Worm (Caenorhabditis elegans): ENCODE measurements around the gene F41H10.3.

- TF ChIP-seq ahr-1 (tag; optimal IDR thresholded peaks at IDR 0.05) (no peak), odd-2 (tag; optimal IDR thresholded peaks at IDR 0.05) (no peak), ceh-9 (tag; optimal IDR thresholded peaks at IDR 0.05) (no peak), unc-86 (tag; optimal IDR thresholded peaks at IDR 0.05) (no peak), ets-4 (tag; optimal IDR thresholded peaks at IDR 0.05) (no peak), sox-2 (GFP tag; IDR thresholded peaks at IDR 0.05) (no peak), rnt-1 (tag; optimal IDR thresholded peaks at IDR 0.05) (no peak), ceh-34 (tag; optimal IDR thresholded peaks at IDR 0.05) (no peak), C38D4.7 (GFP tag; optimal IDR thresholded peaks at IDR 0.05) (no peak), ceh-22 (tag; optimal IDR thresholded peaks at IDR 0.05) (no peak), pha-2 (tag; optimal IDR thresholded peaks at IDR 0.05) (no peak), sox-4 (tag; optimal IDR thresholded peaks at IDR 0.05) (no peak), fax-1 (tag; optimal IDR thresholded peaks at IDR 0.05) (no peak), sdc-2 (tag; optimal IDR thresholded peaks at IDR 0.05) (no peak)
These were observed 25.4 kb upstream of the F41H10.3 start for ce11 chrIV:5344168-5344567.
